Fruit fly (Drosophila melanogaster) whole organism, embryonic: ENCODE measurements around the gene Pph13.

ENCODE experiments used
- CG10321 ChIP-seq: fragments of 200-800 bp; sonication (Bioruptor generic); IDR thresholded peaks from 2 replicates; pipeline ENCODE4 v1.3.6; 2022; ENCODE audit warnings: missing biosample characterization, missing genetic modification characterization
- CG10431 ChIP-seq: fragments of 200-800 bp; sonication (Bioruptor generic); optimal IDR thresholded peaks from 3 replicates; lab custom pipeline; 2018; ENCODE audit warnings: missing biosample characterization, mild to moderate bottlenecking, missing genetic modification characterization
- CG10979 ChIP-seq: fragments of 200-800 bp; sonication (Bioruptor generic); optimal IDR thresholded peaks from 2 replicates; lab custom pipeline; 2018; ENCODE audit warnings: missing biosample characterization, mild to moderate bottlenecking, missing genetic modification characterization, moderate library complexity
- CG12104 ChIP-seq: fragments of 200-800 bp; sonication (Bioruptor generic); optimal IDR thresholded peaks from 3 replicates; lab custom pipeline; 2016; ENCODE audit warnings: missing biosample characterization, missing genetic modification characterization
- CG12155 ChIP-seq: fragments of 200-800 bp; sonication (Bioruptor generic); optimal IDR thresholded peaks from 3 replicates; lab custom pipeline; 2016; ENCODE audit warnings: missing biosample characterization, missing genetic modification characterization
- CG13123 ChIP-seq: fragments of 200-800 bp; sonication (Bioruptor generic); optimal IDR thresholded peaks from 2 replicates; lab custom pipeline; 2016; ENCODE audit warnings: missing biosample characterization, missing genetic modification characterization
- CG14441 ChIP-seq: fragments of 200-800 bp; sonication (Bioruptor generic); IDR thresholded peaks from 2 replicates; pipeline ENCODE4 v1.3.6; 2022; ENCODE audit warnings: missing biosample characterization, missing genetic modification characterization
- CG16813 ChIP-seq: fragments of 200-800 bp; sonication (Bioruptor generic); IDR thresholded peaks from 3 replicates; pipeline ENCODE4 v1.3.6; 2022; ENCODE audit warnings: missing biosample characterization, missing genetic modification characterization; ENCODE audit not compliant: partially characterized antibody
- CG17361 ChIP-seq: fragments of 200-800 bp; sonication (Bioruptor generic); IDR thresholded peaks from 3 replicates; pipeline ENCODE4 v1.3.6; 2022; ENCODE audit warnings: missing biosample characterization, missing genetic modification characterization
- CG17612 ChIP-seq: fragments of 200-800 bp; sonication (Bioruptor generic); IDR thresholded peaks from 2 replicates; pipeline ENCODE4 v1.3.6; 2022; ENCODE audit warnings: missing biosample characterization, missing genetic modification characterization
- CG1792 ChIP-seq: fragments of 200-800 bp; sonication (Bioruptor generic); optimal IDR thresholded peaks from 2 replicates; lab custom pipeline; 2016; ENCODE audit warnings: missing biosample characterization, missing genetic modification characterization
- CG2120 ChIP-seq: fragments of 200-800 bp; sonication (Bioruptor generic); optimal IDR thresholded peaks from 3 replicates; lab custom pipeline; 2016; ENCODE audit warnings: missing biosample characterization, missing genetic modification characterization
- CG31365 ChIP-seq: fragments of 200-800 bp; sonication (Bioruptor generic); optimal IDR thresholded peaks from 2 replicates; lab custom pipeline; 2018; ENCODE audit warnings: missing biosample characterization, mild to moderate bottlenecking, missing genetic modification characterization
- CG32532 ChIP-seq: fragments of 200-800 bp; sonication (Bioruptor generic); IDR thresholded peaks from 2 replicates; pipeline ENCODE4 v1.3.6; 2022; ENCODE audit warnings: missing biosample characterization, missing genetic modification characterization
- CG3838 ChIP-seq: fragments of 200-800 bp; sonication (Bioruptor generic); optimal IDR thresholded peaks from 3 replicates; lab custom pipeline; 2016; ENCODE audit warnings: missing biosample characterization, missing genetic modification characterization
- CG42726 ChIP-seq: fragments of 200-800 bp; sonication (Bioruptor generic); IDR thresholded peaks from 2 replicates; pipeline ENCODE4 v1.3.6; 2022; ENCODE audit warnings: missing biosample characterization, missing genetic modification characterization; ENCODE audit not compliant: partially characterized antibody
- CG4360 ChIP-seq: fragments of 200-800 bp; sonication (Bioruptor generic); IDR thresholded peaks from 2 replicates; pipeline ENCODE4 v1.3.6; 2022; ENCODE audit warnings: missing biosample characterization, missing genetic modification characterization
- CG4854 ChIP-seq: fragments of 200-800 bp; sonication (Bioruptor generic); optimal IDR thresholded peaks from 2 replicates; lab custom pipeline; 2016; ENCODE audit warnings: missing biosample characterization, missing genetic modification characterization, inconsistent platforms
- CG5953 ChIP-seq: fragments of 200-800 bp; sonication (Bioruptor generic); IDR thresholded peaks from 2 replicates; pipeline ENCODE4 v1.3.6; 2022; ENCODE audit warnings: missing biosample characterization, missing genetic modification characterization
- CG6272 ChIP-seq: fragments of 200-800 bp; sonication (Bioruptor generic); IDR thresholded peaks from 2 replicates; pipeline ENCODE4 v1.3.6; 2022; ENCODE audit warnings: missing biosample characterization, missing genetic modification characterization
- CG6854 ChIP-seq: fragments of 200-800 bp; sonication (Bioruptor generic); optimal IDR thresholded peaks from 3 replicates; lab custom pipeline; 2017; ENCODE audit warnings: missing biosample characterization, mild to moderate bottlenecking, missing genetic modification characterization
- CG7271 ChIP-seq: fragments of 200-800 bp; sonication (Bioruptor generic); optimal IDR thresholded peaks from 2 replicates; lab custom pipeline; 2018; ENCODE audit warnings: missing biosample characterization, mild to moderate bottlenecking, missing genetic modification characterization, moderate library complexity
- CG9609 ChIP-seq: fragments of 200-800 bp; sonication (Bioruptor generic); optimal IDR thresholded peaks from 3 replicates; lab custom pipeline; 2016; ENCODE audit warnings: missing biosample characterization, missing genetic modification characterization
- Dbx ChIP-seq: fragments of 200-800 bp; sonication (Bioruptor generic); IDR thresholded peaks from 3 replicates; pipeline ENCODE4 v1.3.6; 2022; ENCODE audit warnings: missing biosample characterization, missing genetic modification characterization
- Dp ChIP-seq: fragments of 200-800 bp; sonication (Bioruptor generic); optimal IDR thresholded peaks from 2 replicates; lab custom pipeline; 2018; ENCODE audit warnings: missing biosample characterization, mild to moderate bottlenecking, missing genetic modification characterization, moderate library complexity
- E2f1 ChIP-seq: fragments of 200-800 bp; sonication (Bioruptor generic); IDR thresholded peaks from 2 replicates; pipeline ENCODE4 v1.3.6; 2022; ENCODE audit warnings: missing biosample characterization, missing genetic modification characterization
- H15 ChIP-seq: fragments of 200-800 bp; sonication (Bioruptor generic); IDR thresholded peaks from 3 replicates; pipeline ENCODE4 v1.3.6; 2022; ENCODE audit warnings: missing biosample characterization, missing genetic modification characterization
- Hey ChIP-seq: fragments of 200-800 bp; sonication (Bioruptor generic); optimal IDR thresholded peaks from 3 replicates; lab custom pipeline; 2018; ENCODE audit warnings: missing biosample characterization, mild to moderate bottlenecking, missing genetic modification characterization
- HmgD ChIP-seq: fragments of 200-800 bp; sonication (Bioruptor generic); optimal IDR thresholded peaks from 3 replicates; lab custom pipeline; 2016; ENCODE audit warnings: missing biosample characterization, missing genetic modification characterization
- Med ChIP-seq: fragments of 200-800 bp; sonication (Bioruptor generic); peaks from one replicate; lab custom pipeline; 2016; ENCODE audit warnings: missing biosample characterization, missing genetic modification characterization, mild to moderate bottlenecking, inconsistent platforms, moderate library complexity
- Six4 ChIP-seq: fragments of 200-800 bp; sonication (Bioruptor generic); optimal IDR thresholded peaks from 2 replicates; lab custom pipeline; 2016; ENCODE audit warnings: missing biosample characterization, missing genetic modification characterization
- Spps ChIP-seq: fragments of 200-800 bp; sonication (Bioruptor generic); optimal IDR thresholded peaks from 2 replicates; lab custom pipeline; 2018; ENCODE audit warnings: missing biosample characterization, mild to moderate bottlenecking, missing genetic modification characterization
- Tbp ChIP-seq: fragments of >200 bp; optimal IDR thresholded peaks from 2 replicates; lab custom pipeline; 2018; ENCODE audit warnings: missing biosample characterization, missing genetic modification characterization
- Xrp1 ChIP-seq: fragments of 200-800 bp; sonication (Bioruptor generic); IDR thresholded peaks from 2 replicates; pipeline ENCODE4 v1.3.6; 2022; ENCODE audit warnings: missing biosample characterization, missing genetic modification characterization
- btn ChIP-seq: fragments of 200-800 bp; sonication (Bioruptor generic); optimal IDR thresholded peaks from 2 replicates; lab custom pipeline; 2016; ENCODE audit warnings: missing biosample characterization, missing genetic modification characterization
- chif ChIP-seq, 2 experiments: fragments of 200-800 bp; sonication (Bioruptor generic); optimal IDR thresholded peaks; 3 replicates each; lab custom pipeline; 2016; ENCODE audit warnings: missing biosample characterization in 2 of 2, missing genetic modification characterization in 2 of 2
- crol ChIP-seq: fragments of 200-800 bp; sonication (Bioruptor generic); IDR thresholded peaks from 2 replicates; pipeline ENCODE4 v1.3.6; 2022; ENCODE audit warnings: missing biosample characterization, missing genetic modification characterization
- crp ChIP-seq, 2 experiments: fragments of 200-800 bp; sonication (Bioruptor generic); optimal IDR thresholded peaks; 2 replicates in 1 of 2; 3 replicates in 1 of 2; lab custom pipeline; 2017; ENCODE audit warnings: missing biosample characterization in 2 of 2, missing genetic modification characterization in 2 of 2, mild to moderate bottlenecking in 1 of 2, moderate library complexity in 1 of 2
- danr ChIP-seq: fragments of 200-800 bp; sonication (Bioruptor generic); IDR thresholded peaks from 2 replicates; pipeline ENCODE4 v1.3.6; 2022; ENCODE audit warnings: missing biosample characterization, missing genetic modification characterization
- dati ChIP-seq: fragments of 200-800 bp; sonication (Bioruptor generic); IDR thresholded peaks from 2 replicates; pipeline ENCODE4 v1.3.6; 2022; ENCODE audit warnings: missing biosample characterization, missing genetic modification characterization
- dysf ChIP-seq: fragments of 200-800 bp; sonication (Bioruptor generic); IDR thresholded peaks from 3 replicates; pipeline ENCODE4 v1.3.6; 2022; ENCODE audit warnings: missing biosample characterization, missing genetic modification characterization
- fu2 ChIP-seq: fragments of 200-800 bp; sonication (Bioruptor generic); optimal IDR thresholded peaks from 2 replicates; lab custom pipeline; 2016; ENCODE audit warnings: missing biosample characterization, missing genetic modification characterization
- her ChIP-seq: fragments of 200-800 bp; sonication (Bioruptor generic); optimal IDR thresholded peaks from 2 replicates; lab custom pipeline; 2016; ENCODE audit warnings: missing biosample characterization, missing genetic modification characterization
- kah ChIP-seq: fragments of 200-800 bp; sonication (Bioruptor generic); optimal IDR thresholded peaks from 2 replicates; lab custom pipeline; 2018; ENCODE audit warnings: missing biosample characterization, mild to moderate bottlenecking, missing genetic modification characterization
- klu ChIP-seq: fragments of 200-800 bp; sonication (Bioruptor generic); IDR thresholded peaks from 2 replicates; pipeline ENCODE4 v1.3.6; 2022; ENCODE audit warnings: missing biosample characterization, missing genetic modification characterization
- org-1 ChIP-seq: fragments of 200-800 bp; sonication (Bioruptor generic); optimal IDR thresholded peaks from 2 replicates; lab custom pipeline; 2017; ENCODE audit warnings: missing biosample characterization, missing genetic modification characterization
- shn ChIP-seq: fragments of 200-800 bp; sonication (Bioruptor generic); optimal IDR thresholded peaks from 3 replicates; lab custom pipeline; 2016; ENCODE audit warnings: missing biosample characterization, missing genetic modification characterization
- sna ChIP-seq: fragments of 200-800 bp; sonication (Bioruptor generic); IDR thresholded peaks from 2 replicates; pipeline ENCODE4 v1.3.6; 2022; ENCODE audit warnings: missing biosample characterization, missing genetic modification characterization; ENCODE audit not compliant: partially characterized antibody
- sob ChIP-seq: fragments of 200-800 bp; sonication (Bioruptor generic); IDR thresholded peaks from 2 replicates; pipeline ENCODE4 v1.3.6; 2022; ENCODE audit warnings: missing biosample characterization, missing genetic modification characterization
- tx ChIP-seq: fragments of 200-800 bp; sonication (Bioruptor generic); optimal IDR thresholded peaks from 2 replicates; lab custom pipeline; 2016; ENCODE audit warnings: missing biosample characterization, missing genetic modification characterization
- unpg ChIP-seq: fragments of 200-800 bp; sonication (Bioruptor generic); optimal IDR thresholded peaks from 3 replicates; lab custom pipeline; 2018; ENCODE audit warnings: missing biosample characterization, mild to moderate bottlenecking, missing genetic modification characterization, moderate library complexity
- vfl ChIP-seq: fragments of 200-800 bp; sonication (Bioruptor generic); optimal IDR thresholded peaks from 2 replicates; lab custom pipeline; 2016; ENCODE audit warnings: missing biosample characterization, missing genetic modification characterization
- wek ChIP-seq: fragments of 200-800 bp; sonication (Bioruptor generic); optimal IDR thresholded peaks from 3 replicates; lab custom pipeline; 2018; ENCODE audit warnings: missing biosample characterization, mild to moderate bottlenecking, missing genetic modification characterization, moderate library complexity
- yki ChIP-seq: fragments of >200 bp; optimal IDR thresholded peaks from 3 replicates; lab custom pipeline; 2018

Pph13 gene

DNA sequence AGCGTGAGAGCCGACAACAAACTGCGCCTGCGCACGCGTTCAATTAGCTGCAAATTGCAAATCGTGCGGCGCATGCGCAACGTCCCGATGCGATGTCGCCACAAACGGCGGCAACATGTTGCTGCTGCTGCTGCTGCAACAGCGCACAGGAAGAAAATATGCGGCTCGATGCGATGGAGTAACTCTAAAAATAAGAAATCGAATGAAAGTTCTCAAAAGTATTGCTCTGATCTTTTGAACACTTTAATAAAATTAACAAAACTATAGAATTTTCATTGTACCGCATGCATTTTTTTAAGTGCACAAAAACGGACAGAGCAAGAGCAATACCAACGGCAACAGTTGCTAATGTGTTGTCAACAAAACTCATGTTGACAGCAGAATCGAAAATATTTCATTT lies 28.9 kb downstream of the Pph13 start (continued):
- no peak for TF ChIP-seq vfl (GFP tag; lab: Kevin White, UChicago)
- no peak for TF ChIP-seq Six4 (GFP tag; lab: Kevin White, UChicago)
- TF ChIP-seq klu (GFP tag; lab: Robert Waterston, UW) = no peak
- no peak for TF ChIP-seq HmgD (GFP tag; lab: Kevin White, UChicago)
- TF ChIP-seq CG13123 = no peak
- no peak for TF ChIP-seq CG31365 (tag; lab: Kevin White, UChicago)
- no peak for TF ChIP-seq fu2
- no peak for TF ChIP-seq unpg (GFP tag; lab: Kevin White, UChicago)
- TF ChIP-seq Med (GFP tag; lab: Kevin White, UChicago) = no peak
- no peak for TF ChIP-seq btn (GFP tag; lab: Kevin White, UChicago)
- no peak for TF ChIP-seq dati
- TF ChIP-seq yki (lab: Kevin White, UChicago) = no peak
- peak; percentile 47; the same call in 2 of the 3 replicates for TF ChIP-seq CG17361 (GFP tag; lab: Robert Waterston, UW)
- no peak for TF ChIP-seq E2f1 (GFP tag; lab: Robert Waterston, UW)
- no peak for TF ChIP-seq wek (GFP tag; lab: Kevin White, UChicago)
- peak; percentile 14 for TF ChIP-seq CG9609 (GFP tag; lab: Kevin White, UChicago)
- no peak for TF ChIP-seq CG32532 (GFP tag; lab: Robert Waterston, UW)
- TF ChIP-seq crol = no peak
- peak; percentile 17 for TF ChIP-seq org-1
- TF ChIP-seq CG16813 (GFP tag; lab: Robert Waterston, UW) = no peak
- no peak for TF ChIP-seq CG42726 (GFP tag; lab: Robert Waterston, UW)
- TF ChIP-seq dysf (GFP tag; lab: Robert Waterston, UW) = no peak
- no peak for TF ChIP-seq CG12104
- no peak for TF ChIP-seq danr
- no peak for TF ChIP-seq CG5953 (GFP tag; lab: Robert Waterston, UW)
- no peak for TF ChIP-seq tx (GFP tag; lab: Kevin White, UChicago)
- TF ChIP-seq CG7271 (tag; lab: Kevin White, UChicago) = peak; percentile 66
- TF ChIP-seq Dbx = no peak
- TF ChIP-seq CG17612 (GFP tag; lab: Robert Waterston, UW) = no peak
- TF ChIP-seq CG2120 (GFP tag; lab: Kevin White, UChicago) = no peak
- peak; percentile 12 for TF ChIP-seq shn
- TF ChIP-seq CG4360 (GFP tag; lab: Robert Waterston, UW) = no peak
- TF ChIP-seq CG12155 (GFP tag; lab: Kevin White, UChicago) = no peak
- TF ChIP-seq CG10431 (GFP tag; lab: Kevin White, UChicago) = no peak
- TF ChIP-seq CG10321 = no peak
- TF ChIP-seq CG4854 = no peak
- TF ChIP-seq sob (GFP tag; lab: Robert Waterston, UW) = no peak
- TF ChIP-seq Xrp1 (GFP tag; lab: Robert Waterston, UW) = peak; percentile 84
- no peak for TF ChIP-seq CG6272 (GFP tag; lab: Robert Waterston, UW)
- TF ChIP-seq CG3838 (GFP tag; lab: Kevin White, UChicago) = no peak
- TF ChIP-seq CG14441 = no peak
- no peak for TF ChIP-seq crp (GFP tag; optimal IDR thresholded peaks at IDR 0.05; lab: Kevin White, UChicago)
- TF ChIP-seq Hey (tag; lab: Kevin White, UChicago) = no peak
- TF ChIP-seq Spps (tag; lab: Kevin White, UChicago) = peak; percentile 46
- TF ChIP-seq Tbp (GFP tag; lab: Kevin White, UChicago) = no peak
- TF ChIP-seq kah (GFP tag; lab: Kevin White, UChicago) = no peak
- peak; percentile 25 to 58 for TF ChIP-seq chif (GFP tag; optimal IDR thresholded peaks at IDR 0.05; lab: Kevin White, UChicago)
- no peak for TF ChIP-seq Dp (GFP tag; lab: Kevin White, UChicago)
- TF ChIP-seq CG1792 (GFP tag; lab: Kevin White, UChicago) = no peak
- peak; percentile 72 for TF ChIP-seq CG10979
- no peak for TF ChIP-seq sna (GFP tag; lab: Robert Waterston, UW)
- no peak for TF ChIP-seq CG6854 (GFP tag; lab: Kevin White, UChicago)
- TF ChIP-seq her (GFP tag; lab: Kevin White, UChicago) = no peak
- TF ChIP-seq H15 = 0 out of 3 replicates have a peak, but pooled peaks have one; percentile 33
